Worm (Caenorhabditis elegans) whole organism, L4 larva: Measurements from ENCODE around the gene Y82E9BR.22.

Source experiments
- nhr-77 ChIP-seq: fragments of 150-350 bp; optimal IDR thresholded peaks from 2 replicates; lab custom pipeline; 2014; ENCODE audit warnings: missing biosample characterization, missing genetic modification characterization
- pha-4 ChIP-seq, 2 experiments: fragments of 150-350 bp in 1 of 2; fragments of 200-800 bp in 1 of 2; sonication (Bioruptor generic) in 1 of 2; IDR thresholded peaks in 1 of 2; optimal IDR thresholded peaks in 1 of 2; 2 replicates each; pipeline versions ENCODE4 v1.3.6 to Lab custom; 2014 to 2022; ENCODE audit warnings: missing genetic modification characterization in 2 of 2, missing genetic modification reagents in 2 of 2, missing biosample characterization in 1 of 2, missing compliant biosample characterization in 1 of 2

ce11 chrIII:1417090-1417489 is 8.1 kb upstream of the Y82E9BR.22 start, which contains the start of gene elc-1:
- TF ChIP-seq pha-4 (GFP tag; IDR thresholded peaks at IDR 0.05; lab: Robert Waterston, UW) = no peak
- TF ChIP-seq pha-4 (tag; optimal IDR thresholded peaks at IDR 0.05; lab: Kevin White, UChicago) = no peak
- TF ChIP-seq nhr-77 (tag; lab: Kevin White, UChicago) = no peak
